Fruit fly (Drosophila melanogaster): ENCODE results near the gene CG42300.

dm6 chrX:15529197-15529596 lies 26.6 kb downstream of the CG42300 start:
- TF ChIP-seq cato (GFP tag; optimal IDR thresholded peaks at IDR 0.05; ENCODE audit: borderline replicate concordance) (no peak), Neu2 (GFP tag; optimal IDR thresholded peaks at IDR 0.05; ENCODE audit: borderline replicate concordance) (no peak)

Measured in whole organism, embryonic.